Fruit fly (Drosophila melanogaster): ENCODE results near the gene mask.

DNA sequence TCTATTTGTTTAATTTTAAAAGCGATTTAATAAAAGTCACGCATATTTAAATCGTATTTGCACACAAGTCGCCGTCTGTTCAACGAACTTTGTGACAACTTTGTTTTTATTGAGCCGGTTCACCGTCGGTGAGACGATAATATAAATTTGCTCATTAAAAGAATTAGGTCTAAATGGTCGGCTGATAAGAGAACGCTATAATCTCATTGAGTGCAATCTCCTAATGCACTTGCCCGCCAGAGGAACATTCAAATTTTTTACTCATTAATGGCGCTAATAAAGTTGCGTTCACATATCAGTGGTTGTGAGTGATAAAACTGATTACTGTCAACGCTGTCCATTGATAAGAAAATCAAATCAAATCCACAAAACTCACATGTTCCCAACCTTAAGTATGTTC, 48.4 kb downstream of the mask start:
- TF ChIP-seq cnc (optimal IDR thresholded peaks at IDR 0.05) (no peak), toe (GFP tag; optimal IDR thresholded peaks at IDR 0.05) (no peak), Mnt (GFP tag; optimal IDR thresholded peaks at IDR 0.05) (no peak), CG7045 (GFP tag; optimal IDR thresholded peaks at IDR 0.05) (peak; percentile 33), Clk (GFP tag; optimal IDR thresholded peaks at IDR 0.05) (no peak), Hr96 (GFP tag; optimal IDR thresholded peaks at IDR 0.05) (no peak), CG1620 (GFP tag; optimal IDR thresholded peaks at IDR 0.05) (no peak), ovo (GFP tag; optimal IDR thresholded peaks at IDR 0.05) (no peak), CG33017 (tag; optimal IDR thresholded peaks at IDR 0.05) (peak; percentile 60), CG5204 (GFP tag; optimal IDR thresholded peaks at IDR 0.05) (no peak)

Data from whole organism, adult.